Worm (Caenorhabditis elegans) whole organism, L3 larva: ENCODE measurements around the gene Y57G7A.2.

Experiments
- R02D3.7 ChIP-seq: fragments of 150-350 bp; optimal IDR thresholded peaks from 2 replicates; lab custom pipeline; 2014; ENCODE audit warnings: missing biosample characterization, missing genetic modification characterization
- ZK546.5 ChIP-seq: sonication (generic microtip); optimal IDR thresholded peaks from 2 replicates; lab custom pipeline; 2017; ENCODE audit warnings: missing biosample characterization, missing genetic modification characterization
- aly-2 ChIP-seq: fragments of 150-350 bp; optimal IDR thresholded peaks from 2 replicates; lab custom pipeline; 2014; ENCODE audit warnings: missing biosample characterization, missing genetic modification characterization
- ama-1 ChIP-seq: fragments of 150-350 bp; optimal IDR thresholded peaks from 2 replicates; lab custom pipeline; 2018
- ceh-16 ChIP-seq: sonication (generic microtip); optimal IDR thresholded peaks from 2 replicates; lab custom pipeline; 2017; ENCODE audit warnings: missing biosample characterization, missing genetic modification characterization
- ceh-28 ChIP-seq: fragments of 150-350 bp; optimal IDR thresholded peaks from 2 replicates; lab custom pipeline; 2014; ENCODE audit warnings: missing biosample characterization, missing genetic modification reagents, missing genetic modification characterization
- ceh-82 ChIP-seq: fragments of 150-350 bp; optimal IDR thresholded peaks from 2 replicates; lab custom pipeline; 2014; ENCODE audit warnings: missing biosample characterization, missing genetic modification characterization
- ceh-9 ChIP-seq: sonication (generic microtip); optimal IDR thresholded peaks from 2 replicates; lab custom pipeline; 2018; ENCODE audit warnings: missing biosample characterization, missing genetic modification characterization
- daf-12 ChIP-seq: fragments of 150-350 bp; optimal IDR thresholded peaks from 2 replicates; lab custom pipeline; 2014; ENCODE audit warnings: missing biosample characterization, missing genetic modification reagents, missing genetic modification characterization
- egl-27 ChIP-seq: sonication (generic microtip); optimal IDR thresholded peaks from 4 replicates; lab custom pipeline; 2017; ENCODE audit warnings: missing biosample characterization, missing genetic modification reagents, missing genetic modification characterization
- egl-5 ChIP-seq: fragments of 150-350 bp; optimal IDR thresholded peaks from 2 replicates; lab custom pipeline; 2017; ENCODE audit warnings: missing biosample characterization, missing genetic modification reagents, missing genetic modification characterization, inconsistent platforms
- elt-1 ChIP-seq: fragments of 150-350 bp; optimal IDR thresholded peaks from 2 replicates; lab custom pipeline; 2014; ENCODE audit warnings: missing biosample characterization, missing genetic modification characterization
- elt-2 ChIP-seq: sonication (generic microtip); optimal IDR thresholded peaks from 2 replicates; lab custom pipeline; 2016; ENCODE audit warnings: missing genetic modification reagents, mild to moderate bottlenecking, missing genetic modification characterization, missing compliant biosample characterization
- elt-3 ChIP-seq, 3 experiments: fragments of 150-350 bp in 1 of 3; sonication (generic microtip) in 2 of 3; optimal IDR thresholded peaks; 2 replicates in 2 of 3; 4 replicates in 1 of 3; lab custom pipeline; 2014 to 2017; ENCODE audit warnings: missing biosample characterization in 3 of 3, missing genetic modification characterization in 3 of 3
- eor-1 ChIP-seq, 2 experiments: fragments of 150-350 bp; optimal IDR thresholded peaks; 2 replicates each; lab custom pipeline; 2014 to 2018; ENCODE audit warnings: missing biosample characterization in 2 of 2, missing genetic modification characterization in 2 of 2
- fkh-10 ChIP-seq: sonication (generic microtip); optimal IDR thresholded peaks from 2 replicates; lab custom pipeline; 2017; ENCODE audit warnings: missing biosample characterization, missing genetic modification reagents, missing genetic modification characterization
- fkh-2 ChIP-seq: fragments of 150-350 bp; optimal IDR thresholded peaks from 2 replicates; lab custom pipeline; 2014; ENCODE audit warnings: missing biosample characterization, missing genetic modification reagents, missing genetic modification characterization
- fos-1 ChIP-seq: fragments of 150-350 bp; optimal IDR thresholded peaks from 2 replicates; lab custom pipeline; 2014; ENCODE audit warnings: missing biosample characterization, missing genetic modification characterization
- hmg-11 ChIP-seq: sonication (generic microtip); optimal IDR thresholded peaks from 2 replicates; lab custom pipeline; 2016; ENCODE audit warnings: missing genetic modification characterization, missing compliant biosample characterization
- jun-1 ChIP-seq: fragments of 150-350 bp; optimal IDR thresholded peaks from 2 replicates; lab custom pipeline; 2014; ENCODE audit warnings: missing biosample characterization, missing genetic modification reagents, missing genetic modification characterization
- lin-15B ChIP-seq: fragments of 150-350 bp; optimal IDR thresholded peaks from 2 replicates; lab custom pipeline; 2014; ENCODE audit warnings: missing biosample characterization, missing genetic modification characterization
- lin-39 ChIP-seq: fragments of 150-350 bp; optimal IDR thresholded peaks from 2 replicates; lab custom pipeline; 2018; ENCODE audit warnings: missing biosample characterization, missing genetic modification reagents, missing genetic modification characterization
- lsy-12 ChIP-seq: sonication (generic microtip); optimal IDR thresholded peaks from 2 replicates; lab custom pipeline; 2016; ENCODE audit warnings: mild to moderate bottlenecking, missing genetic modification characterization, missing compliant biosample characterization
- mdl-1 ChIP-seq: fragments of 150-350 bp; optimal IDR thresholded peaks from 2 replicates; lab custom pipeline; 2014; ENCODE audit warnings: missing biosample characterization, missing genetic modification characterization
- mml-1 ChIP-seq: fragments of 150-350 bp; sonication (generic microtip); optimal IDR thresholded peaks from 3 replicates; lab custom pipeline; 2014; ENCODE audit warnings: missing biosample characterization, missing genetic modification characterization
- nfya-1 ChIP-seq: sonication (generic microtip); optimal IDR thresholded peaks from 2 replicates; lab custom pipeline; 2017; ENCODE audit warnings: missing genetic modification characterization, mild to moderate bottlenecking, missing compliant biosample characterization, antibody characterized with exemption, moderate library complexity; ENCODE audit not compliant: insufficient read depth
- nhr-11 ChIP-seq: fragments of 150-350 bp; optimal IDR thresholded peaks from 2 replicates; lab custom pipeline; 2014; ENCODE audit warnings: missing biosample characterization, missing genetic modification characterization
- nhr-12 ChIP-seq: fragments of 150-350 bp; optimal IDR thresholded peaks from 2 replicates; lab custom pipeline; 2014; ENCODE audit warnings: missing biosample characterization, missing genetic modification characterization
- nhr-23 ChIP-seq: fragments of 150-350 bp; optimal IDR thresholded peaks from 2 replicates; lab custom pipeline; 2014; ENCODE audit warnings: missing biosample characterization, missing genetic modification reagents, missing genetic modification characterization
- nhr-237 ChIP-seq: fragments of 150-350 bp; optimal IDR thresholded peaks from 2 replicates; lab custom pipeline; 2014; ENCODE audit warnings: missing biosample characterization, missing genetic modification characterization
- nhr-25 ChIP-seq: sonication (generic microtip); optimal IDR thresholded peaks from 2 replicates; lab custom pipeline; 2017; ENCODE audit warnings: missing biosample characterization, missing genetic modification characterization
- nhr-28 ChIP-seq: fragments of 150-350 bp; optimal IDR thresholded peaks from 2 replicates; lab custom pipeline; 2014; ENCODE audit warnings: missing biosample characterization, missing genetic modification characterization
- nhr-43 ChIP-seq: sonication (generic microtip); optimal IDR thresholded peaks from 2 replicates; lab custom pipeline; 2016; ENCODE audit warnings: mild to moderate bottlenecking, missing genetic modification characterization, missing compliant biosample characterization; ENCODE audit not compliant: poor library complexity, severe bottlenecking
- nhr-67 ChIP-seq: fragments of 150-350 bp; optimal IDR thresholded peaks from 2 replicates; lab custom pipeline; 2014; ENCODE audit warnings: missing biosample characterization, missing genetic modification characterization
- nhr-76 ChIP-seq: fragments of 150-350 bp; sonication (generic microtip); optimal IDR thresholded peaks from 5 replicates; lab custom pipeline; 2014; ENCODE audit warnings: missing biosample characterization, missing genetic modification characterization
- nhr-77 ChIP-seq: fragments of 150-350 bp; optimal IDR thresholded peaks from 2 replicates; lab custom pipeline; 2014; ENCODE audit warnings: missing biosample characterization, missing genetic modification characterization
- pha-4 ChIP-seq: fragments of 150-350 bp; optimal IDR thresholded peaks from 2 replicates; lab custom pipeline; 2014; ENCODE audit warnings: missing biosample characterization, missing genetic modification reagents, missing genetic modification characterization
- pqm-1 ChIP-seq: fragments of 150-350 bp; optimal IDR thresholded peaks from 2 replicates; lab custom pipeline; 2017; ENCODE audit warnings: missing biosample characterization, missing genetic modification characterization, inconsistent platforms
- sea-2 ChIP-seq: fragments of 150-350 bp; sonication (generic microtip); optimal IDR thresholded peaks from 4 replicates; lab custom pipeline; 2014; ENCODE audit warnings: missing biosample characterization, missing genetic modification reagents, missing genetic modification characterization
- skn-1 ChIP-seq: fragments of 150-350 bp; optimal IDR thresholded peaks from 2 replicates; lab custom pipeline; 2014; ENCODE audit warnings: missing biosample characterization, missing genetic modification characterization
- snpc-4 ChIP-seq: fragments of 150-350 bp; optimal IDR thresholded peaks from 2 replicates; lab custom pipeline; 2014; ENCODE audit warnings: missing biosample characterization, missing genetic modification characterization
- tbx-2 ChIP-seq: sonication (generic microtip); optimal IDR thresholded peaks from 2 replicates; lab custom pipeline; 2016; ENCODE audit warnings: mild to moderate bottlenecking, missing genetic modification characterization, missing compliant biosample characterization
- unc-39 ChIP-seq: sonication (generic microtip); optimal IDR thresholded peaks from 4 replicates; lab custom pipeline; 2017; ENCODE audit warnings: missing biosample characterization, missing genetic modification characterization
- unc-62 ChIP-seq: fragments of 150-350 bp; sonication (generic microtip); optimal IDR thresholded peaks from 4 replicates; lab custom pipeline; 2014; ENCODE audit warnings: missing biosample characterization, missing genetic modification reagents, missing genetic modification characterization
- zag-1 ChIP-seq: fragments of 150-350 bp; optimal IDR thresholded peaks from 2 replicates; lab custom pipeline; 2014; ENCODE audit warnings: missing biosample characterization, missing genetic modification characterization
- ztf-11 ChIP-seq: fragments of 150-350 bp; optimal IDR thresholded peaks from 2 replicates; lab custom pipeline; 2014; ENCODE audit warnings: missing biosample characterization, missing genetic modification characterization
- ztf-4 ChIP-seq: fragments of 150-350 bp; optimal IDR thresholded peaks from 2 replicates; lab custom pipeline; 2014; ENCODE audit warnings: missing biosample characterization, missing genetic modification characterization

Y57G7A.2 gene

DNA sequence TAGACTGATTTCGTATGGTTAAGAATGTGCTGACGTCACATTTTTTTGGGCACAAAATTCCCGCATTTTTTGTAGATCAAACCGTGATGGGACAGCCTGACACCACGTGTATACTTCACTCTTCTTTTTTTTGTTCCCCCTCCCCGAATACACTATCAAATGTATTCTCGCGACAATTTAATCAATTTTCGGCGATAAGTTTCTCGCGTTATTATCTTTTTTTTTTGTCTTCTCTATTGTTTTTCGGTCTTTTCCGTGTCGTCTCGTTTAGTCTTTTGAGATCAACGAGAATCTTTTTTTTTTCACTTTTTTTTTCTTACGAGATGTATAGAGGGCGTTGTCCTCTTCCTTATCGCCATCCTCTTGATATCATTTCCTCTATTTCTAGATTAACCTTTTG is 19.4 kb downstream of the Y57G7A.2 start:
- TF ChIP-seq elt-3 (tag; optimal IDR thresholded peaks at IDR 0.05; lab: Kevin White, UChicago): peak in 1 of 3 experiments; percentile 5
- no peak for TF ChIP-seq snpc-4 (tag; lab: Kevin White, UChicago)
- peak; percentile 52 for TF ChIP-seq elt-2 (tag; lab: Kevin White, UChicago)

DNA sequence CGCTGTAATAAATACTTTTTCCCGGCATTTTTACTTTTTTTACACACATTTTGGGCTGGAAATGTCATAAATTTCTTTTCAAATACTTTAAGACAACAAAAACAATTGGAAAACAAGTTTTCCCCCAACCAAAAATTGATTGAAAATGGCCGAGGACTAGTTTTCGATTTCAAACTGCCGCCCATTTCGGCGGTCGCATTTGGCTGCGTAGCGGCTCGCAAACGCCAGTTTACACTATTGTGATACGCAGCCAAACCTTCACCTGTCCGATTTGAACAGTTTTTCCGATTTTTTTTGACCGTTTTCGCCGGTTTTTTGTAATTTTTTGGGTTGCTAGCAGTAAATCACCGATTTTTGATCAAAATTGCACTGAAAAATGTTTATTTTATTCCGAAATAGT is 24.5 kb downstream of the Y57G7A.2 start:
- TF ChIP-seq ceh-82 (tag; lab: Kevin White, UChicago) (peak; percentile 83), fkh-2 (no peak), nhr-23 (tag; lab: Kevin White, UChicago) (peak; percentile 99), ztf-11 (no peak), elt-3 (tag; optimal IDR thresholded peaks at IDR 0.05; lab: Kevin White, UChicago) (peak in 2 of 3 experiments; percentile 32 to 93), nhr-12 (no peak), egl-5 (tag; lab: Kevin White, UChicago) (peak; percentile 86), hmg-11 (tag; lab: Kevin White, UChicago) (peak; percentile 61), ceh-16 (tag; lab: Kevin White, UChicago) (peak; percentile 15), tbx-2 (tag; lab: Kevin White, UChicago) (peak; percentile 81), eor-1 (tag; optimal IDR thresholded peaks at IDR 0.05; lab: Kevin White, UChicago) (no peak), unc-39 (tag; lab: Kevin White, UChicago) (no peak), elt-2 (tag; lab: Kevin White, UChicago) (peak; percentile 91), fos-1 (tag; lab: Kevin White, UChicago) (peak; percentile 85), ceh-9 (no peak), ceh-28 (tag; lab: Kevin White, UChicago) (peak; percentile 85), daf-12 (tag; lab: Kevin White, UChicago) (no peak), ZK546.5 (tag; lab: Kevin White, UChicago) (peak; percentile 98), mml-1 (no peak), egl-27 (tag; lab: Kevin White, UChicago) (peak; percentile 66), jun-1 (tag; lab: Kevin White, UChicago) (peak; percentile 93), nhr-67 (tag; lab: Kevin White, UChicago) (no peak), skn-1 (tag; lab: Kevin White, UChicago) (peak; percentile 84), ztf-4 (tag; lab: Kevin White, UChicago) (peak; percentile 23), elt-1 (peak; percentile 91), nhr-77 (peak; percentile 75), pha-4 (tag; lab: Kevin White, UChicago) (peak; percentile 98), nhr-11 (tag; lab: Kevin White, UChicago) (peak; percentile 79), nhr-43 (tag; lab: Kevin White, UChicago) (peak; percentile 94), nhr-76 (tag; lab: Kevin White, UChicago) (no peak), nhr-28 (tag; lab: Kevin White, UChicago) (peak; percentile 13), lin-15B (tag; lab: Kevin White, UChicago) (peak; percentile 97), zag-1 (no peak), ama-1 (lab: Kevin White, UChicago) (peak; percentile 85), unc-62 (peak; percentile 78), aly-2 (peak; percentile 80), sea-2 (GFP tag; lab: Kevin White, UChicago) (no peak), nhr-25 (tag; lab: Kevin White, UChicago) (peak; percentile 99), nhr-237 (no peak), pqm-1 (tag; lab: Kevin White, UChicago) (peak; percentile 50), snpc-4 (tag; lab: Kevin White, UChicago) (peak; percentile 83), mdl-1 (tag; lab: Kevin White, UChicago) (no peak), fkh-10 (GFP tag; lab: Kevin White, UChicago) (peak; percentile 77), lin-39 (tag; lab: Kevin White, UChicago) (peak; percentile 95), nfya-1 (peak; percentile 96), R02D3.7 (tag; lab: Kevin White, UChicago) (peak; percentile 89), lsy-12 (tag; lab: Kevin White, UChicago) (peak; percentile 100)
